Fruit fly (Drosophila melanogaster) whole organism, prepupa: ENCODE data around the gene Hr39.

Source experiments
- CG6276 ChIP-seq: fragments of 200-800 bp; sonication (Bioruptor generic); optimal IDR thresholded peaks from 2 replicates; lab custom pipeline; 2017; ENCODE audit warnings: missing biosample characterization, mild to moderate bottlenecking, missing genetic modification characterization
- CG8319 ChIP-seq: fragments of 200-800 bp; sonication (Bioruptor generic); optimal IDR thresholded peaks from 3 replicates; lab custom pipeline; 2016; ENCODE audit warnings: missing biosample characterization, missing genetic modification characterization
- Eip78C ChIP-seq: fragments of 200-800 bp; sonication (Bioruptor generic); peaks from one replicate; lab custom pipeline; 2016; ENCODE audit warnings: missing biosample characterization, missing genetic modification characterization
- salr ChIP-seq, 2 experiments: fragments of 200-800 bp; sonication (Bioruptor generic); optimal IDR thresholded peaks; 3 replicates each; lab custom pipeline; 2016 to 2018; ENCODE audit warnings: missing biosample characterization in 2 of 2, missing genetic modification characterization in 2 of 2, mild to moderate bottlenecking in 1 of 2
- svp ChIP-seq: fragments of 200-800 bp; sonication (Bioruptor generic); peaks from one replicate; lab custom pipeline; 2016; ENCODE audit warnings: missing biosample characterization, missing genetic modification characterization

Hr39 gene

dm6 chr2L:21307795-21308426 is 70.9 kb downstream of the Hr39 start:
- TF ChIP-seq salr (GFP tag; optimal IDR thresholded peaks at IDR 0.05; lab: Kevin White, UChicago) = no peak
- peak; percentile 55 for TF ChIP-seq svp (GFP tag; lab: Kevin White, UChicago)
- no peak for TF ChIP-seq CG6276 (GFP tag; lab: Kevin White, UChicago)
- peak; percentile 43 for TF ChIP-seq CG8319 (GFP tag; lab: Kevin White, UChicago)
- TF ChIP-seq Eip78C (GFP tag; lab: Kevin White, UChicago) = peak; percentile 7
- TF ChIP-seq, all 60 proteins: peak for 3
